Fruit fly (Drosophila melanogaster) whole organism, larva: Measurements from ENCODE around the gene RhoGAP71E.
A peak's percentile ranks its signal among the peaks of the same experiment; 100 is the strongest.

Experiments
- noc ChIP-seq: fragments of 200-800 bp; sonication (Bioruptor generic); optimal IDR thresholded peaks from 3 replicates; lab custom pipeline; 2019; ENCODE audit warnings: missing biosample characterization, mild to moderate bottlenecking, missing genetic modification characterization, moderate library complexity

Gene RhoGAP71E

dm6 chr3L:15588514-15589138 is at the start of gene RhoGAP71E:
Gene RhoGAP71E, plus strand, starts transcription at chr3L:15588860.
- peak; percentile 56 for TF ChIP-seq noc (tag; lab: Kevin White, UChicago)

dm6 chr3L:15539903-15540409 is 48.7 kb upstream of the RhoGAP71E start:
- no peak for TF ChIP-seq noc (tag; lab: Kevin White, UChicago)

dm6 chr3L:15540682-15541081 is 48.0 kb upstream of the RhoGAP71E start:
- TF ChIP-seq noc (tag; lab: Kevin White, UChicago): no peak

dm6 chr3L:15541281-15541680 is 47.4 kb upstream of the RhoGAP71E start:
- no peak for TF ChIP-seq noc (tag; lab: Kevin White, UChicago)

dm6 chr3L:15543049-15543448 is 45.6 kb upstream of the RhoGAP71E start:
- no peak for TF ChIP-seq noc (tag; lab: Kevin White, UChicago)

dm6 chr3L:15543467-15543866 is 45.2 kb upstream of the RhoGAP71E start:
- TF ChIP-seq noc (tag; lab: Kevin White, UChicago): no peak

- no peak for TF ChIP-seq noc (tag; lab: Kevin White, UChicago)
Observed at dm6 chr3L:15544455-15545415, 43.9 kb upstream of the RhoGAP71E start.

dm6 chr3L:15547187-15547790 is 41.4 kb upstream of the RhoGAP71E start:
- no peak for TF ChIP-seq noc (tag; lab: Kevin White, UChicago)

- peak; percentile 9 for TF ChIP-seq noc (tag; lab: Kevin White, UChicago)
Observed at dm6 chr3L:15548843-15549242, 39.8 kb upstream of the RhoGAP71E start.

- no peak for TF ChIP-seq noc (tag; lab: Kevin White, UChicago)
Observed at dm6 chr3L:15553993-15554644, 34.5 kb upstream of the RhoGAP71E start, which contains the start of gene AGO2. Gene AGO2, plus strand, starts transcription at chr3L:15554113.

- TF ChIP-seq noc (tag; lab: Kevin White, UChicago): no peak
Observed at dm6 chr3L:15562727-15563057, 26.0 kb upstream of the RhoGAP71E start.

dm6 chr3L:15563058-15563850 is 25.4 kb upstream of the RhoGAP71E start, which contains the start of the genes CG7739 and SCCRO:
Gene CG7739, minus strand, starts transcription at chr3L:15563065.
Gene SCCRO, plus strand, starts transcription at chr3L:15563427.
- no peak for TF ChIP-seq noc (tag; lab: Kevin White, UChicago)

dm6 chr3L:15563851-15564106 is 24.9 kb upstream of the RhoGAP71E start:
- TF ChIP-seq noc (tag; lab: Kevin White, UChicago): no peak

dm6 chr3L:15565829-15566433 is 22.7 kb upstream of the RhoGAP71E start, which contains the start of gene dop:
Gene dop, plus strand, starts transcription at chr3L:15566013.
- TF ChIP-seq noc (tag; lab: Kevin White, UChicago): no peak
